Worm (Caenorhabditis elegans) whole organism, L4 larva: ENCODE results near the gene srsx-29.

ENCODE experiments used
- D1046.2 ChIP-seq: fragments of 200-800 bp; sonication (Bioruptor generic); IDR thresholded peaks from 2 replicates; pipeline ENCODE4 v1.3.6; 2022; ENCODE audit warnings: missing genetic modification characterization, missing compliant biosample characterization
- F44E2.7 ChIP-seq: fragments of 200-800 bp; sonication (Bioruptor generic); IDR thresholded peaks from 2 replicates; pipeline ENCODE4 v2.1.2; 2022; ENCODE audit warnings: missing genetic modification characterization, missing compliant biosample characterization
- aha-1 ChIP-seq: fragments of 150-350 bp; peaks from one replicate; lab custom pipeline; 2014; ENCODE audit warnings: missing biosample characterization, missing genetic modification characterization
- aly-2 ChIP-seq: sonication (generic microtip); optimal IDR thresholded peaks from 2 replicates; lab custom pipeline; 2018; ENCODE audit warnings: missing biosample characterization, missing genetic modification characterization
- attf-4 ChIP-seq: sonication (generic microtip); optimal IDR thresholded peaks from 3 replicates; lab custom pipeline; 2017; ENCODE audit warnings: missing biosample characterization, missing genetic modification characterization
- ceh-20 ChIP-seq: fragments of 200-800 bp; sonication (Bioruptor generic); IDR thresholded peaks from 2 replicates; pipeline ENCODE4 v1.3.6; 2022; ENCODE audit warnings: missing genetic modification reagents, missing genetic modification characterization, missing compliant biosample characterization
- daf-12 ChIP-seq: fragments of 150-350 bp; optimal IDR thresholded peaks from 2 replicates; lab custom pipeline; 2014; ENCODE audit warnings: missing biosample characterization, missing genetic modification reagents, missing genetic modification characterization
- daf-16 ChIP-seq, 3 experiments: sonication (generic microtip); optimal IDR thresholded peaks; 2 replicates each; lab custom pipeline; 2016 to 2017; ENCODE audit warnings: missing genetic modification characterization in 3 of 3, missing genetic modification reagents in 3 of 3, mild to moderate bottlenecking in 2 of 3, missing compliant biosample characterization in 2 of 3, missing biosample characterization in 1 of 3, moderate library complexity in 1 of 3
- dmd-9 ChIP-seq: fragments of 200-800 bp; sonication (Bioruptor generic); IDR thresholded peaks from 2 replicates; pipeline ENCODE4 v1.3.6; 2022; ENCODE audit warnings: missing genetic modification reagents, missing genetic modification characterization, missing compliant biosample characterization
- dve-1 ChIP-seq: sonication (generic microtip); optimal IDR thresholded peaks from 2 replicates; lab custom pipeline; 2017; ENCODE audit warnings: antibody characterized with exemption, mild to moderate bottlenecking, missing genetic modification characterization, missing compliant biosample characterization; ENCODE audit not compliant: insufficient read depth
- egl-27 ChIP-seq: sonication (generic microtip); optimal IDR thresholded peaks from 3 replicates; lab custom pipeline; 2017; ENCODE audit warnings: missing biosample characterization, missing genetic modification reagents, missing genetic modification characterization
- gei-8 ChIP-seq: fragments of 200-800 bp; sonication (Bioruptor generic); optimal IDR thresholded peaks from 2 replicates; lab custom pipeline; 2018; ENCODE audit warnings: mild to moderate bottlenecking, missing genetic modification characterization, missing compliant biosample characterization
- hif-1 ChIP-seq, 2 experiments: sonication (generic microtip); optimal IDR thresholded peaks; 2 replicates each; lab custom pipeline; 2016 to 2017; ENCODE audit warnings: missing compliant biosample characterization in 2 of 2, missing genetic modification characterization in 2 of 2, missing genetic modification reagents in 2 of 2, missing genotype in 2 of 2, mild to moderate bottlenecking in 1 of 2
- hlh-11 ChIP-seq: fragments of 200-800 bp; sonication (Bioruptor generic); optimal IDR thresholded peaks from 2 replicates; lab custom pipeline; 2018; ENCODE audit warnings: mild to moderate bottlenecking, missing genetic modification characterization, missing compliant biosample characterization
- hlh-30 ChIP-seq: sonication (generic microtip); optimal IDR thresholded peaks from 2 replicates; lab custom pipeline; 2017; ENCODE audit warnings: antibody characterized with exemption, mild to moderate bottlenecking, missing genetic modification characterization, missing compliant biosample characterization; ENCODE audit not compliant: insufficient read depth
- jun-1 ChIP-seq: fragments of 150-350 bp; optimal IDR thresholded peaks from 2 replicates; lab custom pipeline; 2014; ENCODE audit warnings: missing biosample characterization, missing genetic modification reagents, missing genetic modification characterization
- lin-1 ChIP-seq: fragments of 200-800 bp; sonication (Bioruptor generic); IDR thresholded peaks from 2 replicates; pipeline ENCODE4 v1.3.6; 2022; ENCODE audit warnings: missing genetic modification reagents, missing genetic modification characterization, missing compliant biosample characterization
- lin-15B ChIP-seq: fragments of 150-350 bp; sonication (generic microtip); optimal IDR thresholded peaks from 3 replicates; lab custom pipeline; 2014; ENCODE audit warnings: missing biosample characterization, missing genetic modification characterization
- lin-38 ChIP-seq: fragments of 200-800 bp; sonication (Bioruptor generic); IDR thresholded peaks from 2 replicates; pipeline ENCODE4 v1.3.6; 2022; ENCODE audit warnings: missing genetic modification reagents, missing genetic modification characterization, missing compliant biosample characterization
- lsy-2 ChIP-seq, 2 experiments: fragments of 150-350 bp in 1 of 2; sonication (generic microtip) in 1 of 2; optimal IDR thresholded peaks; 2 replicates each; lab custom pipeline; 2014 to 2017; ENCODE audit warnings: missing biosample characterization in 2 of 2, missing genetic modification characterization in 2 of 2
- mdl-1 ChIP-seq, 2 experiments: fragments of 150-350 bp in 1 of 2; sonication (generic microtip) in 1 of 2; optimal IDR thresholded peaks; 2 replicates each; lab custom pipeline; 2014 to 2017; ENCODE audit warnings: missing biosample characterization in 2 of 2, missing genetic modification characterization in 2 of 2
- mes-2 ChIP-seq: sonication (generic microtip); optimal IDR thresholded peaks from 2 replicates; lab custom pipeline; 2016; ENCODE audit warnings: missing genotype, mild to moderate bottlenecking, missing genetic modification characterization, missing compliant biosample characterization; ENCODE audit not compliant: poor library complexity, severe bottlenecking
- nhr-11 ChIP-seq: fragments of 150-350 bp; optimal IDR thresholded peaks from 2 replicates; lab custom pipeline; 2014; ENCODE audit warnings: missing biosample characterization, missing genetic modification characterization
- nhr-237 ChIP-seq: sonication (generic microtip); optimal IDR thresholded peaks from 2 replicates; lab custom pipeline; 2017; ENCODE audit warnings: missing biosample characterization, missing genetic modification characterization
- nhr-25 ChIP-seq: sonication (generic microtip); optimal IDR thresholded peaks from 2 replicates; lab custom pipeline; 2017; ENCODE audit warnings: missing genetic modification characterization, mild to moderate bottlenecking, missing compliant biosample characterization, antibody characterized with exemption, moderate library complexity, borderline replicate concordance; ENCODE audit not compliant: insufficient read depth
- nhr-28 ChIP-seq: fragments of 150-350 bp; optimal IDR thresholded peaks from 2 replicates; lab custom pipeline; 2014; ENCODE audit warnings: missing biosample characterization, missing genetic modification characterization
- nhr-42 ChIP-seq: fragments of 200-800 bp; sonication (Bioruptor generic); IDR thresholded peaks from 2 replicates; pipeline ENCODE4 v1.3.6; 2022; ENCODE audit warnings: missing genetic modification characterization, missing compliant biosample characterization
- saeg-2 ChIP-seq: fragments of 200-800 bp; sonication (Bioruptor generic); IDR thresholded peaks from 2 replicates; pipeline ENCODE4 v1.3.6; 2022; ENCODE audit warnings: missing genetic modification reagents, missing genetic modification characterization, missing compliant biosample characterization
- set-16 ChIP-seq: fragments of 200-800 bp; sonication (Bioruptor generic); IDR thresholded peaks from 2 replicates; pipeline ENCODE4 v1.3.6; 2022; ENCODE audit warnings: missing genetic modification reagents, missing genetic modification characterization, missing compliant biosample characterization
- snpc-1.2 ChIP-seq: fragments of 200-800 bp; sonication (Bioruptor generic); IDR thresholded peaks from 2 replicates; pipeline ENCODE4 v1.3.6; 2022; ENCODE audit warnings: missing genetic modification reagents, missing genetic modification characterization, missing compliant biosample characterization
- unc-39 ChIP-seq: sonication (generic microtip); optimal IDR thresholded peaks from 2 replicates; lab custom pipeline; 2017; ENCODE audit warnings: missing biosample characterization, missing genetic modification characterization
- unc-62 ChIP-seq, 3 experiments: fragments of 150-350 bp in 1 of 3; sonication (generic microtip); optimal IDR thresholded peaks in 2 of 3; peaks in 1 of 3; 1 replicate in 1 of 3; 2 replicates in 2 of 3; lab custom pipeline; 2014 to 2017; ENCODE audit warnings: missing biosample characterization in 3 of 3, missing genetic modification characterization in 3 of 3, missing genetic modification reagents in 3 of 3, missing genotype in 1 of 3
- zag-1 ChIP-seq: fragments of 150-350 bp; optimal IDR thresholded peaks from 2 replicates; lab custom pipeline; 2014; ENCODE audit warnings: missing biosample characterization, missing genetic modification characterization
- zfp-2 ChIP-seq: sonication (generic microtip); optimal IDR thresholded peaks from 2 replicates; lab custom pipeline; 2016; ENCODE audit warnings: mild to moderate bottlenecking, missing genetic modification characterization, missing compliant biosample characterization
- zip-2 ChIP-seq: fragments of 150-350 bp; optimal IDR thresholded peaks from 2 replicates; lab custom pipeline; 2014; ENCODE audit warnings: missing biosample characterization, missing genetic modification characterization

srsx-29 gene

DNA sequence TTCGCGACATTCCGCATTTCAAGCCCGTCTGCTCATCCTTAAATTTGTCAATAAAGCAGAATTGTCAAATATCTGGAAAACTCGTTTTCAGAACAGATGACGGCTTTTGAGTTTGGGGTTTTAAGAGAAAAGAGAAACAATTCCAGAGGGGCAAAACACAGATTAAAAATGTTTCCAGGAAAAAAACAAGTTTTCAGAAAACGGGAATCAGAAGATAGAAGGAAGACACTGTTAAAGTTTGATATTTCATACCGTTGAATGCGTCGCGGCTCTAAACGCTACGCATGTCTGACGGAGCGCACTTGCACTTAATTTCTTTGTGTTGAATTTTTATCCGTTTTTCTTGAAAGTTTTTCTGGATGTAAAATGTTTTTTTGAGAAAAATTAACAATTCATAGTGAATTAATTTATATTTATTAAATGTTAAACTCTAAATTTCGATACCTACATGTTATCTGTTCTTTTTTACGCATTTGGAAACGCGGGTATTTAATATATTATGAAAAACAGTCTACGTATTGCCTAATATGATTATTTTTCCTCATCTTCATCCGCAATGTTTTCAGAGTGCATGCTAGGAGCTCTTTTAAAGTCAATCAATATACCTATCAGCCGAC, 20.6 kb upstream of the srsx-29 start, which contains the start of the genes C08B6.18, wdr-20 and C08B6.8:
Gene C08B6.18 (minus strand): TSS at position 51 of the 617 bp plus-strand sequence.
Gene wdr-20 (minus strand): TSS at position 82 of the 617 bp plus-strand sequence.
Gene C08B6.8 (plus strand): TSS at position 567 of the 617 bp plus-strand sequence.
- TF ChIP-seq egl-27 (tag; lab: Kevin White, UChicago), result no peak
- no peak for TF ChIP-seq lin-1 (GFP tag; lab: Robert Waterston, UW)
- no peak for TF ChIP-seq zip-2 (tag; lab: Kevin White, UChicago)
- peak; percentile 21 for TF ChIP-seq mes-2 (tag; lab: Kevin White, UChicago)
- no peak for TF ChIP-seq nhr-237 (tag; lab: Kevin White, UChicago)
- no peak for TF ChIP-seq hlh-30 (tag; lab: Kevin White, UChicago)
- no peak for TF ChIP-seq aha-1
- peak in 1 of 2 experiments; percentile 44 for TF ChIP-seq lsy-2 (tag; optimal IDR thresholded peaks at IDR 0.05; lab: Kevin White, UChicago)
- no peak for TF ChIP-seq D1046.2
- TF ChIP-seq jun-1, result no peak
- TF ChIP-seq daf-12 (tag; lab: Kevin White, UChicago), result no peak
- peak; percentile 62 for TF ChIP-seq lin-38 (GFP tag; lab: Robert Waterston, UW)
- no peak for TF ChIP-seq unc-39 (tag; lab: Kevin White, UChicago)

DNA sequence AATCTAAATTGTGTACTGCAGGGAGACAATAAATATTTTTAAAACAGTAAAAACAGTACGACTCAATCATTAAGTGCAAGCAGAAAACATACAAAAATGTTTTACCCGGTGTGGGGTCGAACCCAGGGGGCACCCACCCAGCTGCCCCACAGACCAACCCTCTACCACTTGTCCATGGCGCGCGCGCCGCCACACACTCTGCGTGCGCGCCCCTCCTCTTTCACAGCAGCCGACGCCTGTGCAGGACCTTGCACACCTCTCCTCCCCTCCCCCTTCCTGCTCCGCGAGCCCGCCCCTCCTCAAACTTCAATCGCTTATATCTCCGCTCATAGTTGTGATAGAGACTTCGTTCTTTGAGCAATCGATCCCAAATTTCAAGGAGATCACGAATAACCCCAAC, 18.2 kb upstream of the srsx-29 start:
- TF ChIP-seq set-16 (GFP tag; lab: Robert Waterston, UW), result peak; percentile 47; the same call in 1 of the 2 replicates
- TF ChIP-seq, all 104 proteins: peak for 1; not testable (repeated sequence) for 103

DNA sequence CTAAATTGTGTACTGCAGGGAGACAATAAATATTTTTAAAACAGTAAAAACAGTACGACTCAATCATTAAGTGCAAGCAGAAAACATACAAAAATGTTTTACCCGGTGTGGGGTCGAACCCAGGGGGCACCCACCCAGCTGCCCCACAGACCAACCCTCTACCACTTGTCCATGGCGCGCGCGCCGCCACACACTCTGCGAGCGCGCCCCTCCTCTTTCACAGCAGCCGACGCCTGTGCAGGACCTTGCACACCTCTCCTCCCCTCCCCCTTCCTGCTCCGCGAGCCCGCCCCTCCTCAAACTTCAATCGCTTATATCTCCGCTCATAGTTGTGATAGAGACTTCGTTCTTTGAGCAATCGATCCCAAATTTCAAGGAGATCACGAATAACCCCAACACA, 16.2 kb upstream of the srsx-29 start:
- TF ChIP-seq set-16 (GFP tag; lab: Robert Waterston, UW), result peak; percentile 63
- TF ChIP-seq lin-38 (GFP tag; lab: Robert Waterston, UW), result peak; percentile 60
- peak; percentile 63; the same call in 1 of the 2 replicates for TF ChIP-seq snpc-1.2

DNA sequence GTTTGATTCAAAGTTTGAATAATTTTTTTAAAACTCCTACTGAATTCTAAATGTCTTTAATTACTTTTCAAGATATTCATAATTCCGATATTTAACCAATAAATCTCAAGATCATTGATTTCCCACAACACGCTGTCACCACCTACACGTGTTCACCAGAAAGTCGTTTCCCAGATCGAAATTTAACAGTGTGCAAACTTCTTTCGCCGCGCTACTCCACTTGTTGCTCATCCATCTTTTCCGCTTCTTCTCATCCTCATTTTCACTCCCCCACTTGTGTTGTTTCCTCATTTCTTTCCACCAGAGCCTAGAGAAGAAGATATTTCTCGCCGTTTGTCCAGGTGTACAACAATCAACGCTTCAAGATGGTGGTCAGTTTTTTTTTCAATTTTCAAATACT, 9.1 kb upstream of the srsx-29 start, which contains the start of gene C51E3.9:
Gene C51E3.9 (plus strand): TSS at position 301 of the 400 bp plus-strand sequence.
- TF ChIP-seq D1046.2 (no peak), aha-1 (peak; percentile 11), dmd-9 (GFP tag; lab: Robert Waterston, UW) (no peak), hlh-11 (tag; lab: Kevin White, UChicago) (peak; percentile 5), aly-2 (no peak)

DNA sequence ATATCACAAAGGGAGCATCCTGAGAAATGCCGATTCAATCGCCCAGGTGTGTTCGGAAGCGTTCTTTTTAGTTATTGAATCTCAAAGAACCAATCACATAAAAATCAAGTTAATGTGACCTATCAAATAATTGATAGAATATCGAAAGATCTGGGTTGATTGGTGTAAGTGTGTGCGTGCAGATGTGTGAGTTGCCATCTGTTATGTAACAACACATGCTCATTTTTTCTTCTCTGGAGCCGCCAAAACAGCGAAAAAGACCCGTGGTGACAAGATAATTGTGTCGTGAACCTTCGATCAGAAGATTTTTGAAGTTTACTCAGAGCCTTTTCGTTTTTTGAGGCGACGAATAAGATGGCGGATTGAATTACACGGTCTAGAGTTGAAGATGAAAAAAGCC, 8.0 kb upstream of the srsx-29 start:
- TF ChIP-seq hif-1 (tag; optimal IDR thresholded peaks at IDR 0.05; lab: Kevin White, UChicago) (peak in 1 of 2 experiments; percentile 78), nhr-42 (GFP tag; lab: Robert Waterston, UW) (no peak), nhr-11 (peak; percentile 35), attf-4 (tag; lab: Kevin White, UChicago) (no peak), ceh-20 (GFP tag; lab: Robert Waterston, UW) (no peak), daf-16 (GFP tag; optimal IDR thresholded peaks at IDR 0.05; lab: Kevin White, UChicago) (peak in 1 of 2 experiments; percentile 20), daf-16 (tag; optimal IDR thresholded peaks at IDR 0.05; lab: Kevin White, UChicago) (no peak), lin-15B (no peak), mes-2 (tag; lab: Kevin White, UChicago) (no peak), nhr-25 (tag; lab: Kevin White, UChicago) (no peak), zfp-2 (tag; lab: Kevin White, UChicago) (no peak), gei-8 (GFP tag; lab: Kevin White, UChicago) (no peak), unc-62 (GFP tag; optimal IDR thresholded peaks at IDR 0.05 in 1 of 2; lab: Kevin White, UChicago) (peak in 1 of 2 experiments; percentile 19), unc-62 (tag; optimal IDR thresholded peaks at IDR 0.05; lab: Kevin White, UChicago) (no peak), zag-1 (tag; lab: Kevin White, UChicago) (no peak), aha-1 (peak; percentile 82), dve-1 (tag; lab: Kevin White, UChicago) (no peak), lin-1 (GFP tag; lab: Robert Waterston, UW) (no peak), dmd-9 (GFP tag; lab: Robert Waterston, UW) (no peak), F44E2.7 (GFP tag; lab: Robert Waterston, UW) (no peak), mdl-1 (tag; optimal IDR thresholded peaks at IDR 0.05; lab: Kevin White, UChicago) (no peak), nhr-28 (tag; lab: Kevin White, UChicago) (no peak), saeg-2 (GFP tag; lab: Robert Waterston, UW) (no peak)
